Worm (Caenorhabditis elegans) whole organism, L2 larva: ENCODE measurements around the gene C06A1.6.

ENCODE experiments used
- egl-27 ChIP-seq: sonication (generic microtip); optimal IDR thresholded peaks from 3 replicates; lab custom pipeline; 2017; ENCODE audit warnings: missing biosample characterization, missing genetic modification reagents, missing genetic modification characterization
- mab-5 ChIP-seq: fragments of 150-350 bp; optimal IDR thresholded peaks from 2 replicates; lab custom pipeline; 2014; ENCODE audit warnings: missing biosample characterization, missing genetic modification characterization
- unc-39 ChIP-seq: fragments of 150-350 bp; optimal IDR thresholded peaks from 2 replicates; lab custom pipeline; 2014; ENCODE audit warnings: missing biosample characterization, missing genetic modification characterization

ce11 chrII:10569498-10569897, 5.0 kb upstream of the C06A1.6 start:
- no peak for TF ChIP-seq unc-39 (tag; lab: Kevin White, UChicago)
- TF ChIP-seq egl-27 (tag; lab: Kevin White, UChicago), result no peak
- no peak for TF ChIP-seq mab-5 (tag; lab: Kevin White, UChicago)
